Fruit fly (Drosophila melanogaster): ENCODE measurements around the gene Acf.
A peak's percentile ranks its signal among the peaks of the same experiment; 100 is the strongest.

Gene Acf

dm6 chr3R:31762672-31763071 is 31.1 kb upstream of the Acf start (continued):
- TF ChIP-seq vri (GFP tag; optimal IDR thresholded peaks at IDR 0.05) = no peak
- TF ChIP-seq Hr38 (GFP tag; optimal IDR thresholded peaks at IDR 0.05) = no peak
- peak; percentile 72 for TF ChIP-seq CG6792 (GFP tag; optimal IDR thresholded peaks at IDR 0.05)
- TF ChIP-seq fd59A (GFP tag; optimal IDR thresholded peaks at IDR 0.05) = peak; percentile 46
- peak; percentile 62 for TF ChIP-seq CG1621 (tag; optimal IDR thresholded peaks at IDR 0.05)
- peak; percentile 67 for TF ChIP-seq net (GFP tag; optimal IDR thresholded peaks at IDR 0.05)
- TF ChIP-seq fd85E (GFP tag; optimal IDR thresholded peaks at IDR 0.05) = no peak
- peak; percentile 24 for TF ChIP-seq Sox102F (GFP tag; optimal IDR thresholded peaks at IDR 0.05)

- TF ChIP-seq CG3032 (tag; optimal IDR thresholded peaks at IDR 0.05) (no peak), CG6792 (GFP tag; optimal IDR thresholded peaks at IDR 0.05) (no peak), Ets96B (tag; optimal IDR thresholded peaks at IDR 0.05) (no peak), eg (GFP tag; IDR thresholded peaks at IDR 0.05) (peak; percentile 36; the same call in 1 of the 3 replicates), CG15336 (GFP tag; IDR thresholded peaks at IDR 0.05) (0 out of 2 replicates have a peak, but pooled peaks have one; percentile 19), CG3919 (GFP tag; optimal IDR thresholded peaks at IDR 0.05) (no peak), Eip75B (GFP tag; optimal IDR thresholded peaks at IDR 0.05) (no peak), CG34406 (GFP tag; optimal IDR thresholded peaks at IDR 0.05) (no peak), Gug (GFP tag; IDR thresholded peaks at IDR 0.05) (no peak), Eip93F (GFP tag; optimal IDR thresholded peaks at IDR 0.05) (no peak), dsx (GFP tag; optimal IDR thresholded peaks at IDR 0.05; ENCODE audit: poor library complexity, severe bottlenecking) (no peak), spab (GFP tag; optimal IDR thresholded peaks at IDR 0.05) (no peak), CG7368 (GFP tag; optimal IDR thresholded peaks at IDR 0.05) (no peak), CG8119 (GFP tag; IDR thresholded peaks at IDR 0.05) (no peak), vri (GFP tag; optimal IDR thresholded peaks at IDR 0.05) (no peak), CG6276 (GFP tag; optimal IDR thresholded peaks at IDR 0.05) (peak; percentile 48), CG1621 (tag; optimal IDR thresholded peaks at IDR 0.05) (no peak), CG6163 (GFP tag; IDR thresholded peaks at IDR 0.05) (no peak)
Measured at dm6 chr3R:31764672-31765071, 29.1 kb upstream of the Acf start, which contains the start of gene CG2150. Gene CG2150, minus strand, starts transcription at chr3R:31764772.

- TF ChIP-seq CG11902 (GFP tag; optimal IDR thresholded peaks at IDR 0.05) (no peak), Met (GFP tag; optimal IDR thresholded peaks at IDR 0.05) (no peak), CG6808 (GFP tag; optimal IDR thresholded peaks at IDR 0.05) (no peak), CG16779 (tag; optimal IDR thresholded peaks at IDR 0.05) (no peak), fd85E (GFP tag; optimal IDR thresholded peaks at IDR 0.05) (no peak), Sox15 (GFP tag; optimal IDR thresholded peaks at IDR 0.05) (no peak), lz (GFP tag; optimal IDR thresholded peaks at IDR 0.05) (no peak), OdsH (GFP tag; optimal IDR thresholded peaks at IDR 0.05) (no peak), salr (GFP tag; optimal IDR thresholded peaks at IDR 0.05) (no peak), CG34406 (GFP tag; optimal IDR thresholded peaks at IDR 0.05) (no peak), Smox (GFP tag; optimal IDR thresholded peaks at IDR 0.05) (no peak), Sox14 (GFP tag; optimal IDR thresholded peaks at IDR 0.05) (no peak), eg (GFP tag; IDR thresholded peaks at IDR 0.05) (no peak), svp (GFP tag) (no peak), achi (GFP tag; optimal IDR thresholded peaks at IDR 0.05) (no peak)
Measured at dm6 chr3R:31765145-31765544, 28.6 kb upstream of the Acf start.

- no peak for TF ChIP-seq ss (GFP tag; optimal IDR thresholded peaks at IDR 0.05)
- peak; percentile 4 for TF ChIP-seq Sox14 (GFP tag; optimal IDR thresholded peaks at IDR 0.05)
- TF ChIP-seq Smox (GFP tag; optimal IDR thresholded peaks at IDR 0.05) = no peak
- no peak for TF ChIP-seq Ets21C (GFP tag; optimal IDR thresholded peaks at IDR 0.05)
- peak; percentile 61 for TF ChIP-seq CG10631 (GFP tag; optimal IDR thresholded peaks at IDR 0.05)
- no peak for TF ChIP-seq eg (GFP tag; IDR thresholded peaks at IDR 0.05)
- TF ChIP-seq svp (GFP tag) = peak; percentile 78
- TF ChIP-seq CG6276 (GFP tag; optimal IDR thresholded peaks at IDR 0.05) = peak; percentile 58
- peak; percentile 48 for TF ChIP-seq CG6808 (GFP tag; optimal IDR thresholded peaks at IDR 0.05)
- no peak for TF ChIP-seq fd85E (GFP tag; optimal IDR thresholded peaks at IDR 0.05)
- TF ChIP-seq cyc (GFP tag; optimal IDR thresholded peaks at IDR 0.05) = peak; percentile 7
- TF ChIP-seq CG1621 (tag; optimal IDR thresholded peaks at IDR 0.05) = no peak
- no peak for TF ChIP-seq Gug (GFP tag; IDR thresholded peaks at IDR 0.05)
- TF ChIP-seq CG32006 (GFP tag; optimal IDR thresholded peaks at IDR 0.05) = peak; percentile 82
- peak; percentile 29 for TF ChIP-seq spab (GFP tag; optimal IDR thresholded peaks at IDR 0.05)
- TF ChIP-seq Hr39 (GFP tag; optimal IDR thresholded peaks at IDR 0.05) = no peak
- TF ChIP-seq CG4318 (GFP tag; optimal IDR thresholded peaks at IDR 0.05) = peak; percentile 57
- TF ChIP-seq CG9139 (GFP tag; optimal IDR thresholded peaks at IDR 0.05) = no peak
- TF ChIP-seq vri (GFP tag; optimal IDR thresholded peaks at IDR 0.05) = no peak
- TF ChIP-seq CG6792 (GFP tag; optimal IDR thresholded peaks at IDR 0.05) = peak; percentile 31
- TF ChIP-seq Met (GFP tag; optimal IDR thresholded peaks at IDR 0.05) = no peak
- TF ChIP-seq CG11762 (GFP tag; optimal IDR thresholded peaks at IDR 0.05; ENCODE audit: insufficient read depth) = peak; percentile 36
- TF ChIP-seq CG8632 (GFP tag; optimal IDR thresholded peaks at IDR 0.05) = peak; percentile 43
Measured at dm6 chr3R:31767528-31767927, 26.3 kb upstream of the Acf start.
